Worm (Caenorhabditis elegans): ENCODE results near the gene sra-31.
A peak's percentile ranks its signal among the peaks of the same experiment; 100 is the strongest.

The sra-31 gene

ce11 chrII:6565077-6565476 is 13.2 kb downstream of the sra-31 start, which contains the start of gene mpz-3 (continued):
- TF ChIP-seq repo-1 (tag; optimal IDR thresholded peaks at IDR 0.05) (no peak), zim-3 (tag; optimal IDR thresholded peaks at IDR 0.05) (no peak), ztf-22 (GFP tag; optimal IDR thresholded peaks at IDR 0.05) (no peak), dpl-1 (GFP tag; optimal IDR thresholded peaks at IDR 0.05) (no peak), sdz-38 (tag; optimal IDR thresholded peaks at IDR 0.05) (no peak), F23B12.7 (tag; optimal IDR thresholded peaks at IDR 0.05; ENCODE audit: insufficient read depth) (peak; percentile 69), F57A8.1 (GFP tag; optimal IDR thresholded peaks at IDR 0.05) (no peak), unc-130 (GFP tag; optimal IDR thresholded peaks at IDR 0.05) (no peak), ztf-6 (GFP tag; IDR thresholded peaks at IDR 0.05) (no peak), attf-5 (GFP tag; optimal IDR thresholded peaks at IDR 0.05) (peak; percentile 30), tbp1 (GFP tag; optimal IDR thresholded peaks at IDR 0.05) (peak; percentile 96), sea-2 (GFP tag; IDR thresholded peaks at IDR 0.05) (no peak), Y95B8A.8 (GFP tag; IDR thresholded peaks at IDR 0.05) (no peak), unc-62 (GFP tag; optimal IDR thresholded peaks at IDR 0.05) (no peak), hrde-1 (tag; optimal IDR thresholded peaks at IDR 0.05; ENCODE audit: borderline replicate concordance) (no peak), pbrm-1 (GFP tag; IDR thresholded peaks at IDR 0.05) (peak; percentile 44; the same call in 1 of the 2 replicates), ztf-3 (GFP tag; optimal IDR thresholded peaks at IDR 0.05) (no peak), C17E4.6 (GFP tag; IDR thresholded peaks at IDR 0.05) (0 out of 2 replicates have a peak, but pooled peaks have one; percentile 19), sptf-2 (GFP tag; optimal IDR thresholded peaks at IDR 0.05) (no peak), hlh-12 (tag; optimal IDR thresholded peaks at IDR 0.05) (no peak), hsf-1 (GFP tag; IDR thresholded peaks at IDR 0.05) (no peak), T26A5.8 (tag; optimal IDR thresholded peaks at IDR 0.05) (no peak), aptf-2 (GFP tag; conservative IDR thresholded peaks at IDR 0.05) (peak; percentile 58; the same call in 1 of the 2 replicates), attf-3 (GFP tag; conservative IDR thresholded peaks at IDR 0.05) (no peak; the same call in 1 of the 2 replicates), snpc-1.3 (tag; optimal IDR thresholded peaks at IDR 0.05; ENCODE audit: insufficient read depth) (peak; percentile 33), rcor-1 (GFP tag; IDR thresholded peaks at IDR 0.05) (no peak; the same call in 1 of the 2 replicates), lsy-27 (tag; optimal IDR thresholded peaks at IDR 0.05; ENCODE audit: borderline replicate concordance, insufficient read depth) (no peak), C06A6.2 (GFP tag; conservative IDR thresholded peaks at IDR 0.05) (no peak), lin-26 (GFP tag; IDR thresholded peaks at IDR 0.05) (peak; percentile 85), lag-1 (GFP tag; IDR thresholded peaks at IDR 0.05) (no peak), F49E8.2 (tag; optimal IDR thresholded peaks at IDR 0.05; ENCODE audit: insufficient read depth) (peak; percentile 66), hlh-26 (GFP tag; conservative IDR thresholded peaks at IDR 0.05) (no peak), snpc-3.4 (tag; optimal IDR thresholded peaks at IDR 0.05) (peak; percentile 56), nfyb-1 (GFP tag; IDR thresholded peaks at IDR 0.05) (no peak), madf-10 (tag; optimal IDR thresholded peaks at IDR 0.05) (peak; percentile 35), pha-4 (tag; optimal IDR thresholded peaks at IDR 0.05) (no peak), somi-1 (GFP tag; optimal IDR thresholded peaks at IDR 0.05) (no peak), egrh-3 (GFP tag; IDR thresholded peaks at IDR 0.05) (no peak), ceh-79 (tag; optimal IDR thresholded peaks at IDR 0.05) (no peak), efl-1 (GFP tag; optimal IDR thresholded peaks at IDR 0.05) (peak; percentile 1), lin-40 (tag; optimal IDR thresholded peaks at IDR 0.05) (no peak), fkh-3 (tag; optimal IDR thresholded peaks at IDR 0.05) (no peak), ama-1 (optimal IDR thresholded peaks at IDR 0.05) (no peak), ama-1 (GFP tag; optimal IDR thresholded peaks at IDR 0.05) (peak in 1 of 2 experiments; percentile 8), B0261.1 (tag; optimal IDR thresholded peaks at IDR 0.05) (peak; percentile 84), athp-1 (tag; optimal IDR thresholded peaks at IDR 0.05) (no peak), lin-54 (GFP tag; optimal IDR thresholded peaks at IDR 0.05) (no peak), T07F8.4 (tag; optimal IDR thresholded peaks at IDR 0.05) (peak; percentile 10), tbx-9 (tag; optimal IDR thresholded peaks at IDR 0.05; ENCODE audit: borderline replicate concordance) (no peak)
